Worm (Caenorhabditis elegans): ENCODE results near the gene Y75B12B.1.

Y75B12B.1 gene

ce11 chrV:15189567-15189966, 5.1 kb downstream of the Y75B12B.1 start, which contains the start of gene cyn-3 (continued):
- TF ChIP-seq ztf-28 (GFP tag; IDR thresholded peaks at IDR 0.05) (no peak), nhr-120 (GFP tag; IDR thresholded peaks at IDR 0.05) (no peak), ceh-91 (GFP tag; IDR thresholded peaks at IDR 0.05) (peak; percentile 67), ztf-25 (GFP tag; IDR thresholded peaks at IDR 0.05) (no peak), gei-17 (GFP tag; optimal IDR thresholded peaks at IDR 0.05) (no peak), ztf-26 (tag; optimal IDR thresholded peaks at IDR 0.05) (peak; percentile 50), rec-8 (tag; optimal IDR thresholded peaks at IDR 0.05) (no peak), dpl-1 (GFP tag; optimal IDR thresholded peaks at IDR 0.05) (peak; percentile 89), nfya-1 (tag; optimal IDR thresholded peaks at IDR 0.05; ENCODE audit: borderline replicate concordance, insufficient read depth) (no peak), nhr-80 (tag; optimal IDR thresholded peaks at IDR 0.05) (no peak)

- peak; percentile 78 for TF ChIP-seq ama-1 (optimal IDR thresholded peaks at IDR 0.05)
- peak; percentile 93 to 95 for TF ChIP-seq ama-1 (GFP tag; optimal IDR thresholded peaks at IDR 0.05)
- peak; percentile 83 for TF ChIP-seq K12H6.12 (tag; optimal IDR thresholded peaks at IDR 0.05)
- TF ChIP-seq egl-44 (GFP tag; IDR thresholded peaks at IDR 0.05), result peak; percentile 96
- peak; percentile 92 for TF ChIP-seq unc-130 (GFP tag; optimal IDR thresholded peaks at IDR 0.05)
- peak; percentile 86 for TF ChIP-seq ztf-18 (tag; optimal IDR thresholded peaks at IDR 0.05)
- peak; percentile 95 for TF ChIP-seq dox-1 (GFP tag; IDR thresholded peaks at IDR 0.05)
- TF ChIP-seq B0336.3 (GFP tag; IDR thresholded peaks at IDR 0.05), result peak; percentile 98
- peak; percentile 96 for TF ChIP-seq nhr-120 (GFP tag; IDR thresholded peaks at IDR 0.05)
- TF ChIP-seq bed-2 (GFP tag; IDR thresholded peaks at IDR 0.05), result no peak; the same call in 1 of the 2 replicates
- TF ChIP-seq efl-1 (GFP tag; optimal IDR thresholded peaks at IDR 0.05), result peak; percentile 62
- peak; percentile 31 for TF ChIP-seq ztf-22 (GFP tag; optimal IDR thresholded peaks at IDR 0.05)
- peak; percentile 98 for TF ChIP-seq athp-1 (tag; optimal IDR thresholded peaks at IDR 0.05)
- peak; percentile 99 for TF ChIP-seq tbp1 (GFP tag; optimal IDR thresholded peaks at IDR 0.05)
- TF ChIP-seq aptf-2 (GFP tag; conservative IDR thresholded peaks at IDR 0.05), result peak; percentile 73; the same call in 1 of the 2 replicates
- TF ChIP-seq F49E8.2 (tag; optimal IDR thresholded peaks at IDR 0.05; ENCODE audit: insufficient read depth), result peak; percentile 96
- TF ChIP-seq sea-2 (GFP tag; IDR thresholded peaks at IDR 0.05), result 0 out of 2 replicates have a peak, but pooled peaks have one; percentile 60
- peak; percentile 87 for TF ChIP-seq ets-4 (GFP tag; optimal IDR thresholded peaks at IDR 0.05)
- peak; percentile 46 for TF ChIP-seq ztf-3 (GFP tag; optimal IDR thresholded peaks at IDR 0.05)
- peak; percentile 87 for TF ChIP-seq him-1 (tag; optimal IDR thresholded peaks at IDR 0.05)
- peak; percentile 95 for TF ChIP-seq rcor-1 (GFP tag; IDR thresholded peaks at IDR 0.05)
- TF ChIP-seq let-526 (GFP tag; IDR thresholded peaks at IDR 0.05), result peak; percentile 94
- TF ChIP-seq Y67H2A.10 (GFP tag; conservative IDR thresholded peaks at IDR 0.05), result no peak
- TF ChIP-seq sdz-38 (tag; optimal IDR thresholded peaks at IDR 0.05), result no peak
- peak; percentile 89 for TF ChIP-seq attf-5 (GFP tag; optimal IDR thresholded peaks at IDR 0.05)
- TF ChIP-seq madf-3 (GFP tag; IDR thresholded peaks at IDR 0.05), result peak; percentile 88
- TF ChIP-seq gei-17 (GFP tag; optimal IDR thresholded peaks at IDR 0.05), result peak; percentile 68
- peak; percentile 66 to 83 for TF ChIP-seq let-607 (tag; optimal IDR thresholded peaks at IDR 0.05)
- TF ChIP-seq ztf-6 (GFP tag; IDR thresholded peaks at IDR 0.05), result 0 out of 2 replicates have a peak, but pooled peaks have one; percentile 75
- TF ChIP-seq pbrm-1 (GFP tag; IDR thresholded peaks at IDR 0.05), result peak; percentile 93
- peak; percentile 77 for TF ChIP-seq snpc-4 (GFP tag; optimal IDR thresholded peaks at IDR 0.05)
- TF ChIP-seq snpc-4 (tag; optimal IDR thresholded peaks at IDR 0.05), result peak; percentile 47 to 87 (median 82)
- TF ChIP-seq tlf-1 (GFP tag; optimal IDR thresholded peaks at IDR 0.05), result peak; percentile 95
- TF ChIP-seq rpc-1 (optimal IDR thresholded peaks at IDR 0.05), result peak; percentile 97
- peak; percentile 97 for TF ChIP-seq rpc-1 (tag; optimal IDR thresholded peaks at IDR 0.05)
- TF ChIP-seq Y53F4B.3 (GFP tag; IDR thresholded peaks at IDR 0.05), result peak; percentile 87
- TF ChIP-seq cebp-2 (GFP tag; IDR thresholded peaks at IDR 0.05), result peak; percentile 97
- peak; percentile 93 for TF ChIP-seq lin-54 (GFP tag; optimal IDR thresholded peaks at IDR 0.05)
- TF ChIP-seq lir-1 (GFP tag; conservative IDR thresholded peaks at IDR 0.05), result peak; percentile 75
- no peak for TF ChIP-seq pha-4 (tag; optimal IDR thresholded peaks at IDR 0.05)
These were observed 6.4 kb downstream of the Y75B12B.1 start, which contains the start of gene Y75B12B.11 for ce11 chrV:15190903-15191302. Y75B12B.11 (plus strand) TSS chrV:15191296.

All from whole organism, young adult.